Fruit fly (Drosophila melanogaster) whole organism, embryonic: Measurements from ENCODE around the gene CG15201.

Experiments
- CG11504 ChIP-seq: fragments of 200-800 bp; sonication (Bioruptor generic); optimal IDR thresholded peaks from 3 replicates; lab custom pipeline; 2019; ENCODE audit warnings: missing biosample characterization, mild to moderate bottlenecking, missing genetic modification characterization, moderate library complexity
- CG11723 ChIP-seq: fragments of 200-800 bp; sonication (Bioruptor generic); optimal IDR thresholded peaks from 2 replicates; lab custom pipeline; 2017; ENCODE audit warnings: missing biosample characterization, mild to moderate bottlenecking, missing genetic modification characterization
- CG13624 ChIP-seq: fragments of 200-800 bp; sonication (Bioruptor generic); optimal IDR thresholded peaks from 2 replicates; lab custom pipeline; 2016; ENCODE audit warnings: missing biosample characterization, missing genetic modification characterization
- CG15479 ChIP-seq: fragments of 200-800 bp; sonication (Bioruptor generic); optimal IDR thresholded peaks from 3 replicates; lab custom pipeline; 2019; ENCODE audit warnings: missing biosample characterization, mild to moderate bottlenecking, missing genetic modification characterization, moderate library complexity
- CG17612 ChIP-seq: fragments of 200-800 bp; sonication (Bioruptor generic); IDR thresholded peaks from 2 replicates; pipeline ENCODE4 v1.3.6; 2022; ENCODE audit warnings: missing biosample characterization, missing genetic modification characterization
- CG2116 ChIP-seq: fragments of 200-800 bp; sonication (Bioruptor generic); optimal IDR thresholded peaks from 3 replicates; lab custom pipeline; 2018; ENCODE audit warnings: missing biosample characterization, mild to moderate bottlenecking, missing genetic modification characterization
- CG2120 ChIP-seq: fragments of 200-800 bp; sonication (Bioruptor generic); optimal IDR thresholded peaks from 3 replicates; lab custom pipeline; 2016; ENCODE audit warnings: missing biosample characterization, missing genetic modification characterization
- CG2678 ChIP-seq: fragments of 200-800 bp; sonication (Bioruptor generic); optimal IDR thresholded peaks from 3 replicates; lab custom pipeline; 2019; ENCODE audit warnings: missing biosample characterization, mild to moderate bottlenecking, missing genetic modification characterization, moderate library complexity
- CG2712 ChIP-seq: fragments of 200-800 bp; optimal IDR thresholded peaks from 3 replicates; lab custom pipeline; 2019; ENCODE audit warnings: missing biosample characterization, mild to moderate bottlenecking, missing genetic modification characterization, moderate library complexity
- CG30020 ChIP-seq: fragments of 200-800 bp; optimal IDR thresholded peaks from 2 replicates; lab custom pipeline; 2019; ENCODE audit warnings: missing biosample characterization, mild to moderate bottlenecking, missing genetic modification characterization, moderate library complexity
- CG4617 ChIP-seq: fragments of 200-800 bp; sonication (Bioruptor generic); optimal IDR thresholded peaks from 3 replicates; lab custom pipeline; 2016; ENCODE audit warnings: missing biosample characterization, missing genetic modification characterization, borderline replicate concordance
- CG9437 ChIP-seq: fragments of 200-800 bp; sonication (Bioruptor generic); optimal IDR thresholded peaks from 2 replicates; lab custom pipeline; 2018; ENCODE audit warnings: missing biosample characterization, mild to moderate bottlenecking, missing genetic modification characterization
- CG9817 ChIP-seq: fragments of 200-800 bp; sonication (Bioruptor generic); optimal IDR thresholded peaks from 2 replicates; lab custom pipeline; 2018; ENCODE audit warnings: missing biosample characterization, mild to moderate bottlenecking, missing genetic modification characterization, moderate library complexity
- CG9876 ChIP-seq: fragments of 200-800 bp; sonication (Bioruptor generic); optimal IDR thresholded peaks from 2 replicates; lab custom pipeline; 2016; ENCODE audit warnings: missing biosample characterization, missing genetic modification characterization
- Camta ChIP-seq: fragments of 200-800 bp; sonication (Bioruptor generic); optimal IDR thresholded peaks from 2 replicates; lab custom pipeline; 2016; ENCODE audit warnings: missing biosample characterization, missing genetic modification characterization
- Elba2 ChIP-seq: fragments of 200-800 bp; sonication (Bioruptor generic); optimal IDR thresholded peaks from 3 replicates; lab custom pipeline; 2016; ENCODE audit warnings: missing biosample characterization, missing genetic modification characterization
- Hr39 ChIP-seq: fragments of >200 bp; optimal IDR thresholded peaks from 2 replicates; lab custom pipeline; 2017
- MBD-R2 ChIP-seq: fragments of 200-800 bp; sonication (Bioruptor generic); IDR thresholded peaks from 2 replicates; pipeline ENCODE4 v1.3.6; 2022; ENCODE audit warnings: missing biosample characterization, missing genetic modification characterization
- NFAT ChIP-seq: fragments of 200-800 bp; sonication (Bioruptor generic); IDR thresholded peaks from 2 replicates; pipeline ENCODE4 v1.3.6; 2022; ENCODE audit warnings: missing biosample characterization, missing genetic modification characterization
- NfI ChIP-seq: fragments of 200-800 bp; sonication (Bioruptor generic); optimal IDR thresholded peaks from 3 replicates; lab custom pipeline; 2018; ENCODE audit warnings: missing biosample characterization, mild to moderate bottlenecking, missing genetic modification characterization, moderate library complexity
- Scr ChIP-seq: fragments of 200-800 bp; sonication (Bioruptor generic); IDR thresholded peaks from 2 replicates; pipeline ENCODE4 v1.3.6; 2022; ENCODE audit warnings: missing biosample characterization, missing genetic modification characterization; ENCODE audit not compliant: partially characterized antibody
- Trl ChIP-seq, 3 experiments: fragments of >200 bp in 2 of 3; fragments of 200-800 bp in 1 of 3; sonication (Bioruptor generic) in 1 of 3; optimal IDR thresholded peaks; 2 replicates in 1 of 3; 3 replicates in 2 of 3; lab custom pipeline; 2016 to 2017; ENCODE audit warnings: missing biosample characterization in 1 of 3, missing genetic modification characterization in 1 of 3
- YL-1 ChIP-seq: fragments of 200-800 bp; sonication (Bioruptor generic); optimal IDR thresholded peaks from 3 replicates; lab custom pipeline; 2017; ENCODE audit warnings: missing biosample characterization, mild to moderate bottlenecking, missing genetic modification characterization
- crc ChIP-seq: fragments of 200-800 bp; sonication (Bioruptor generic); optimal IDR thresholded peaks from 2 replicates; lab custom pipeline; 2016; ENCODE audit warnings: missing biosample characterization, missing genetic modification characterization
- crol ChIP-seq: fragments of 200-800 bp; sonication (Bioruptor generic); IDR thresholded peaks from 2 replicates; pipeline ENCODE4 v1.3.6; 2022; ENCODE audit warnings: missing biosample characterization, missing genetic modification characterization
- dimm ChIP-seq: fragments of 200-800 bp; sonication (Bioruptor generic); IDR thresholded peaks from 2 replicates; pipeline ENCODE4 v1.3.6; 2022; ENCODE audit warnings: missing biosample characterization, missing genetic modification characterization
- gem ChIP-seq: fragments of 200-800 bp; sonication (Bioruptor generic); optimal IDR thresholded peaks from 2 replicates; lab custom pipeline; 2019; ENCODE audit warnings: missing biosample characterization, mild to moderate bottlenecking, missing genetic modification characterization, moderate library complexity
- gsb-n ChIP-seq: fragments of 200-800 bp; sonication (Bioruptor generic); optimal IDR thresholded peaks from 3 replicates; lab custom pipeline; 2018; ENCODE audit warnings: missing biosample characterization, mild to moderate bottlenecking, missing genetic modification characterization
- ind ChIP-seq: fragments of 200-800 bp; sonication (Bioruptor generic); optimal IDR thresholded peaks from 3 replicates; lab custom pipeline; 2016; ENCODE audit warnings: missing biosample characterization, missing genetic modification characterization
- kni ChIP-seq: fragments of 200-800 bp; sonication (Bioruptor generic); optimal IDR thresholded peaks from 3 replicates; lab custom pipeline; 2017; ENCODE audit warnings: mild to moderate bottlenecking, missing biosample characterization, missing genetic modification reagents, missing genetic modification characterization
- knrl ChIP-seq: fragments of 200-800 bp; sonication (Bioruptor generic); IDR thresholded peaks from 3 replicates; pipeline ENCODE4 v1.3.6; 2022; ENCODE audit warnings: missing biosample characterization, missing genetic modification characterization; ENCODE audit not compliant: partially characterized antibody
- lab ChIP-seq: fragments of 200-800 bp; sonication (Bioruptor generic); optimal IDR thresholded peaks from 3 replicates; lab custom pipeline; 2017; ENCODE audit warnings: missing biosample characterization, missing genetic modification characterization, mild to moderate bottlenecking, moderate library complexity, missing genetic modification reagents
- lilli ChIP-seq: fragments of 200-800 bp; sonication (Bioruptor generic); optimal IDR thresholded peaks from 3 replicates; lab custom pipeline; 2016; ENCODE audit warnings: missing biosample characterization, missing genetic modification characterization
- lmd ChIP-seq: fragments of 200-800 bp; sonication (Bioruptor generic); IDR thresholded peaks from 2 replicates; pipeline ENCODE4 v1.3.6; 2022; ENCODE audit warnings: missing biosample characterization, missing genetic modification characterization
- pan ChIP-seq, 4 experiments: fragments of >200 bp in 3 of 4; fragments of 200-800 bp in 1 of 4; sonication (Bioruptor generic) in 1 of 4; optimal IDR thresholded peaks in 3 of 4; IDR thresholded peaks in 1 of 4; 2 replicates each; pipeline versions ENCODE4 v1.3.6 to Lab custom; 2017 to 2022; ENCODE audit warnings: missing biosample characterization in 2 of 4, missing genetic modification characterization in 2 of 4, mixed read lengths in 1 of 4
- phol ChIP-seq: fragments of 200-800 bp; sonication (Bioruptor generic); optimal IDR thresholded peaks from 3 replicates; lab custom pipeline; 2018; ENCODE audit warnings: missing biosample characterization, mild to moderate bottlenecking, missing genetic modification characterization, moderate library complexity
- seq ChIP-seq: fragments of 200-800 bp; sonication (Bioruptor generic); IDR thresholded peaks from 2 replicates; pipeline ENCODE4 v1.3.6; 2022; ENCODE audit warnings: missing biosample characterization, missing genetic modification characterization
- sob ChIP-seq: fragments of 200-800 bp; sonication (Bioruptor generic); IDR thresholded peaks from 2 replicates; pipeline ENCODE4 v1.3.6; 2022; ENCODE audit warnings: missing biosample characterization, missing genetic modification characterization
- ssp ChIP-seq: fragments of 200-800 bp; sonication (Bioruptor generic); IDR thresholded peaks from 2 replicates; pipeline ENCODE4 v1.3.6; 2022; ENCODE audit warnings: missing biosample characterization, missing genetic modification characterization
- tio ChIP-seq: fragments of 200-800 bp; sonication (Bioruptor generic); optimal IDR thresholded peaks from 2 replicates; lab custom pipeline; 2017; ENCODE audit warnings: missing biosample characterization, missing genetic modification characterization, inconsistent platforms
- unpg ChIP-seq: fragments of 200-800 bp; sonication (Bioruptor generic); optimal IDR thresholded peaks from 3 replicates; lab custom pipeline; 2018; ENCODE audit warnings: missing biosample characterization, mild to moderate bottlenecking, missing genetic modification characterization, moderate library complexity

Gene CG15201

dm6 chrX:11149201-11149600 lies 5.3 kb downstream of the CG15201 start, which contains the start of gene Lint-1 (continued):
- TF ChIP-seq NFAT (GFP tag; lab: Robert Waterston, UW): 0 out of 2 replicates have a peak, but pooled peaks have one; percentile 45
- TF ChIP-seq seq: 0 out of 2 replicates have a peak, but pooled peaks have one; percentile 25
- TF ChIP-seq CG15479 (GFP tag; lab: Kevin White, UChicago): peak; percentile 39
- TF ChIP-seq CG9437 (GFP tag; lab: Kevin White, UChicago): no peak
- peak; percentile 7 for TF ChIP-seq CG2712 (tag; lab: Kevin White, UChicago)
- no peak for TF ChIP-seq tio
- peak; percentile 7 for TF ChIP-seq NfI (GFP tag; lab: Kevin White, UChicago)
- TF ChIP-seq sob: 0 out of 2 replicates have a peak, but pooled peaks have one; percentile 17
- TF ChIP-seq crol (GFP tag; lab: Robert Waterston, UW): no peak
- peak; percentile 26 for TF ChIP-seq Camta (GFP tag; lab: Kevin White, UChicago)
- peak; percentile 20; the same call in 1 of the 2 replicates for TF ChIP-seq lmd (GFP tag; lab: Robert Waterston, UW)
- peak; percentile 37 for TF ChIP-seq Scr (GFP tag; lab: Robert Waterston, UW)
- peak; percentile 8 for TF ChIP-seq CG9817 (tag; lab: Kevin White, UChicago)
- peak; percentile 38 for TF ChIP-seq gem (tag; lab: Kevin White, UChicago)
- TF ChIP-seq Trl (optimal IDR thresholded peaks at IDR 0.05; lab: Kevin White, UChicago): no peak
- TF ChIP-seq Trl (GFP tag; optimal IDR thresholded peaks at IDR 0.05; lab: Kevin White, UChicago): peak; percentile 1
- TF ChIP-seq CG11504 (tag; lab: Kevin White, UChicago): peak; percentile 15
- TF ChIP-seq lab (GFP tag; lab: Kevin White, UChicago): peak; percentile 20
- TF ChIP-seq CG17612: no peak
- TF ChIP-seq crc: no peak
- peak; percentile 15 for TF ChIP-seq gsb-n
- TF ChIP-seq kni (GFP tag; lab: Kevin White, UChicago): no peak
- TF ChIP-seq knrl (GFP tag; lab: Robert Waterston, UW): peak; percentile 24; the same call in 1 of the 3 replicates
- peak; percentile 72 for TF ChIP-seq CG2116
- TF ChIP-seq CG13624: peak; percentile 23
- peak; percentile 10 for TF ChIP-seq unpg
- TF ChIP-seq CG2678 (tag; lab: Kevin White, UChicago): peak; percentile 18
- peak; percentile 65 for TF ChIP-seq CG4617 (GFP tag; lab: Kevin White, UChicago)
- TF ChIP-seq CG11723 (GFP tag; lab: Kevin White, UChicago): peak; percentile 18
- TF ChIP-seq YL-1: peak; percentile 33
- peak; percentile 11 for TF ChIP-seq phol
- TF ChIP-seq CG2120 (GFP tag; lab: Kevin White, UChicago): peak; percentile 51
- no peak for TF ChIP-seq Hr39 (lab: Kevin White, UChicago)
- TF ChIP-seq MBD-R2 (GFP tag; lab: Robert Waterston, UW): peak; percentile 33; the same call in 1 of the 2 replicates
- TF ChIP-seq CG30020: peak; percentile 68
- peak; percentile 39 for TF ChIP-seq ssp
- no peak for TF ChIP-seq Elba2 (GFP tag; lab: Kevin White, UChicago)
- peak; percentile 10 for TF ChIP-seq ind (GFP tag; lab: Kevin White, UChicago)
- TF ChIP-seq pan (optimal IDR thresholded peaks at IDR 0.05; lab: Kevin White, UChicago): no peak
- TF ChIP-seq pan (GFP tag; optimal IDR thresholded peaks at IDR 0.05 in 1 of 2, IDR thresholded peaks at IDR 0.05 in 1 of 2): peak in 1 of 2 experiments; percentile 45
- peak; percentile 48 for TF ChIP-seq lilli (GFP tag; lab: Kevin White, UChicago)
- TF ChIP-seq dimm (GFP tag; lab: Robert Waterston, UW): no peak
- TF ChIP-seq CG9876 (GFP tag; lab: Kevin White, UChicago): no peak
